Worm (Caenorhabditis elegans) whole organism, L2 larva: ENCODE measurements around the gene T23E7.6.

Experiments used
- aly-2 ChIP-seq: fragments of 150-350 bp; optimal IDR thresholded peaks from 2 replicates; lab custom pipeline; 2014; ENCODE audit warnings: missing biosample characterization, missing genetic modification characterization
- ceh-82 ChIP-seq: fragments of 150-350 bp; optimal IDR thresholded peaks from 2 replicates; lab custom pipeline; 2014; ENCODE audit warnings: missing biosample characterization, missing genetic modification characterization
- elt-3 ChIP-seq: sonication (generic microtip); optimal IDR thresholded peaks from 2 replicates; lab custom pipeline; 2017; ENCODE audit warnings: missing biosample characterization, missing genetic modification characterization
- fos-1 ChIP-seq: fragments of 150-350 bp; optimal IDR thresholded peaks from 2 replicates; lab custom pipeline; 2014; ENCODE audit warnings: missing biosample characterization, missing genetic modification characterization
- lin-39 ChIP-seq: fragments of 150-350 bp; optimal IDR thresholded peaks from 2 replicates; lab custom pipeline; 2014; ENCODE audit warnings: missing biosample characterization, missing genetic modification reagents, missing genetic modification characterization
- nhr-25 ChIP-seq: fragments of 150-350 bp; sonication (generic microtip); optimal IDR thresholded peaks from 3 replicates; lab custom pipeline; 2014; ENCODE audit warnings: missing biosample characterization, missing genetic modification characterization
- snpc-4 ChIP-seq: fragments of 150-350 bp; optimal IDR thresholded peaks from 2 replicates; lab custom pipeline; 2014; ENCODE audit warnings: missing biosample characterization, missing genetic modification characterization
- unc-39 ChIP-seq: fragments of 150-350 bp; optimal IDR thresholded peaks from 2 replicates; lab custom pipeline; 2014; ENCODE audit warnings: missing biosample characterization, missing genetic modification characterization

ce11 chrX:17675727-17676126, 8.9 kb downstream of the T23E7.6 start:
- TF ChIP-seq fos-1 (tag; lab: Kevin White, UChicago) (no peak), snpc-4 (tag; lab: Kevin White, UChicago) (no peak), nhr-25 (tag; lab: Kevin White, UChicago) (no peak), lin-39 (tag; lab: Kevin White, UChicago) (no peak), ceh-82 (tag; lab: Kevin White, UChicago) (no peak), unc-39 (no peak), elt-3 (no peak), aly-2 (no peak)
